Worm (Caenorhabditis elegans): ENCODE measurements around the gene F27D9.2.
"Not testable (repeated sequence)": the region's sequence is repeated elsewhere in the genome, so short reads cannot be mapped to it uniquely, and the experiment has no call there.

Gene F27D9.2

ce11 chrX:7661628-7662027 lies 11.2 kb upstream of the F27D9.2 start (continued):
- no peak for TF ChIP-seq rbr-2 (tag; optimal IDR thresholded peaks at IDR 0.05)

DNA sequence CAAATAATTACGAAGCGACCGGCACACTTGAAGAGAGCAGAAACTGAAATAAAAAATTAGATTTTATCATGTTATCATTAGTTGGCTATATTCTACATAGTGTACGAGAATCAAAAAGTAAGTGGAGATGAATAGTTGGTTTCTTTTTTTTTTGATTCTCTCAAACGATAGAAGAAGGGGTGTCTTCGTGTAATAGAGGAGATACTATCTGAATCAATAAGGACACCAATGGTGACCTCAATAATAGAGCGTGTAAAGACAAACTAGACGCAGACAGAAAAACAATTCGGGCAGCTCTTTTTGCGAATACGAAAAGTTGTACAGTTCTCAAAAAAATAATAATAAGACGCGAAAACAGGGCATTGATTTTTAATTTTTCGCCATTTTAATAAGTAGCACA lies 10.3 kb upstream of the F27D9.2 start:
- TF ChIP-seq lim-7 (GFP tag; IDR thresholded peaks at IDR 0.05) (no peak), spr-3 (GFP tag; optimal IDR thresholded peaks at IDR 0.05) (no peak), lsy-2 (tag; optimal IDR thresholded peaks at IDR 0.05) (peak in 1 of 2 experiments; percentile 1), skn-1 (tag; optimal IDR thresholded peaks at IDR 0.05) (no peak), lin-38 (GFP tag; IDR thresholded peaks at IDR 0.05) (no peak), nhr-77 (tag; optimal IDR thresholded peaks at IDR 0.05) (no peak), unc-62 (GFP tag; optimal IDR thresholded peaks at IDR 0.05 in 1 of 2) (no peak), unc-62 (tag; optimal IDR thresholded peaks at IDR 0.05) (no peak), dmd-8 (GFP tag; IDR thresholded peaks at IDR 0.05) (no peak), mdt-29 (GFP tag; IDR thresholded peaks at IDR 0.05) (no peak)

ce11 chrX:7664419-7664818 lies 8.4 kb upstream of the F27D9.2 start:
- TF ChIP-seq zfp-3 (GFP tag; conservative IDR thresholded peaks at IDR 0.05) (no peak), snpc-4 (tag; optimal IDR thresholded peaks at IDR 0.05) (no peak), unc-62 (GFP tag; optimal IDR thresholded peaks at IDR 0.05 in 1 of 2) (peak in 1 of 2 experiments; percentile 53), unc-62 (tag; optimal IDR thresholded peaks at IDR 0.05) (no peak)

- TF ChIP-seq lin-29, zip-11, D1046.2 (GFP tag; IDR thresholded peaks at IDR 0.05): not testable (repeated sequence)
Observed at ce11 chrX:7664819-7665218, 8.0 kb upstream of the F27D9.2 start, which contains the start of gene dhs-29. dhs-29 (minus strand) TSS chrX:7664919.

ce11 chrX:7665401-7665800 lies 7.4 kb upstream of the F27D9.2 start:
- TF ChIP-seq unc-62 (GFP tag; optimal IDR thresholded peaks at IDR 0.05 in 1 of 2) = peak in 1 of 2 experiments; percentile 35
- TF ChIP-seq unc-62 (tag; optimal IDR thresholded peaks at IDR 0.05) = no peak
- no peak for TF ChIP-seq nhr-102 (tag; optimal IDR thresholded peaks at IDR 0.05)

ce11 chrX:7667394-7668089 lies 5.3 kb upstream of the F27D9.2 start, which contains the start of gene F27D9.13:
F27D9.13 (minus strand) TSS chrX:7667444.
- TF ChIP-seq dve-1 (tag; optimal IDR thresholded peaks at IDR 0.05; ENCODE audit: insufficient read depth) (peak; percentile 17), nhr-28 (tag; optimal IDR thresholded peaks at IDR 0.05) (peak; percentile 21), hlh-11 (tag; optimal IDR thresholded peaks at IDR 0.05) (peak; percentile 12), dpl-1 (GFP tag; optimal IDR thresholded peaks at IDR 0.05) (no peak), pqm-1 (tag; optimal IDR thresholded peaks at IDR 0.05) (peak; percentile 3)

ce11 chrX:7670655-7671054 lies 2.1 kb upstream of the F27D9.2 start, which contains the start of gene F27D9.7:
F27D9.7 (minus strand) TSS chrX:7670755.
- TF ChIP-seq aha-1 (tag) (peak; percentile 49), Y105C5A.15 (GFP tag; IDR thresholded peaks at IDR 0.05) (no peak)

DNA sequence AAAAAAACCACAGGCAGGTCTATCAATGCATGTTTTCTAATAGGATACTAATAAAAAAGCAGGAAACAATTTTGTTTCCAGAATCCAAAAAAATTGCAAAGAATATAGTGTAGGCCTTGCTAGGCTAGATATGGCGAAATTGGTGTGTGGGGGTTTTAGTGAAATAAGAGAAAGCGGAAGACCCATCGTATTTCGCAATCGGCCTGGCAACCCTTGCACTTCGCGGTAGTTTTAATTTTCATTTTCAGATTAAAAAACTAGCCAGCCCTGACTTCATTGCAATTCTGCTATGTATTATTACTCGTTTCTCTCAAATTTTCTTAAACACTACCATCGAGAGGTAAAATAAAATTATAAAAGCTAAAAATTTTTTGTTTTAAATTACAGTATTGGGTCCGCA lies 2.1 kb downstream of the F27D9.2 start:
- peak; percentile 24 for TF ChIP-seq aha-1 (tag)
- TF ChIP-seq lim-7 (GFP tag; IDR thresholded peaks at IDR 0.05) = no peak
